Worm (Caenorhabditis elegans): ENCODE measurements around the gene C54C6.5.

DNA sequence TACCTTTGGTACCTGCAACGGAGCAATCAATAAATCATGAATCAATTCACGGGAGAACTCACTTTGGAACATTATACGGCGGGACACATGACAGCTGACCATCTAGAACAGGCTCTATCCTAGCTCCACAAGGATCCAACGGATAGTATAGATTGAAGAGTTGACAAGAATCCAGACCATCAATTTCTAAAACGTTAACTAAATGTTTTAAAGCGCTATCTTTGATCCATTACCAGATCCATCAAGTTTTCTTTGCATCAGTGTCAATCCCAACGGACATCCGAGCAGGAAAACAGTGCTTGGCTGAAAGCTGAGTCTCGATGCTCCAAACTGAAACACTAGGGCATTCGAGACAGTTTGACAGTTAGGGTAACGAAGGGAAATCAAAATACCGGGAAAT is 26.3 kb downstream of the C54C6.5 start:
- no peak for TF ChIP-seq lsy-2 (tag; optimal IDR thresholded peaks at IDR 0.05)
- no peak for TF ChIP-seq ceh-39 (tag; optimal IDR thresholded peaks at IDR 0.05)
- no peak for TF ChIP-seq ceh-83 (GFP tag; optimal IDR thresholded peaks at IDR 0.05)
- no peak for TF ChIP-seq pha-4 (tag; optimal IDR thresholded peaks at IDR 0.05)
- TF ChIP-seq lin-13 (tag; optimal IDR thresholded peaks at IDR 0.05) = no peak

All from whole organism, mixed stage, embryonic.